Worm (Caenorhabditis elegans) whole organism, mixed stage, embryonic: ENCODE data around the gene EGAP9.4.

ENCODE experiments used
- ces-1 ChIP-seq: fragments of 150-350 bp; optimal IDR thresholded peaks from 2 replicates; lab custom pipeline; 2014; ENCODE audit warnings: missing biosample characterization, missing genetic modification reagents, missing genetic modification characterization
- lin-13 ChIP-seq: fragments of 150-350 bp; optimal IDR thresholded peaks from 2 replicates; lab custom pipeline; 2014; ENCODE audit warnings: missing biosample characterization, missing genetic modification characterization
- lin-32 ChIP-seq: fragments of 200-800 bp; sonication (Bioruptor generic); optimal IDR thresholded peaks from 2 replicates; lab custom pipeline; 2018; ENCODE audit warnings: mild to moderate bottlenecking, missing genetic modification characterization, missing compliant biosample characterization
- mep-1 ChIP-seq: fragments of 150-350 bp; optimal IDR thresholded peaks from 2 replicates; lab custom pipeline; 2017; ENCODE audit warnings: missing biosample characterization, missing genetic modification reagents, missing genetic modification characterization, inconsistent platforms
- nhr-12 ChIP-seq: fragments of 150-350 bp; optimal IDR thresholded peaks from 2 replicates; lab custom pipeline; 2014; ENCODE audit warnings: missing biosample characterization, missing genetic modification characterization
- nhr-237 ChIP-seq: fragments of 150-350 bp; optimal IDR thresholded peaks from 2 replicates; lab custom pipeline; 2014; ENCODE audit warnings: missing biosample characterization, missing genetic modification characterization
- nhr-28 ChIP-seq: fragments of 150-350 bp; optimal IDR thresholded peaks from 2 replicates; lab custom pipeline; 2014; ENCODE audit warnings: missing biosample characterization, missing genetic modification characterization
- pha-4 ChIP-seq: fragments of 150-350 bp; optimal IDR thresholded peaks from 2 replicates; lab custom pipeline; 2018; ENCODE audit warnings: missing biosample characterization, missing genetic modification reagents, missing genetic modification characterization
- snpc-4 ChIP-seq: fragments of 150-350 bp; optimal IDR thresholded peaks from 2 replicates; lab custom pipeline; 2014; ENCODE audit warnings: missing biosample characterization, missing genetic modification characterization
- unc-39 ChIP-seq: fragments of 150-350 bp; optimal IDR thresholded peaks from 2 replicates; lab custom pipeline; 2014; ENCODE audit warnings: missing biosample characterization, missing genetic modification characterization
- unc-62 ChIP-seq: fragments of 150-350 bp; optimal IDR thresholded peaks from 2 replicates; lab custom pipeline; 2014; ENCODE audit warnings: missing biosample characterization, missing genetic modification reagents, missing genetic modification characterization
- zip-8 ChIP-seq: fragments of 150-350 bp; optimal IDR thresholded peaks from 2 replicates; lab custom pipeline; 2014; ENCODE audit warnings: missing biosample characterization, missing genetic modification characterization
- ztf-11 ChIP-seq: fragments of 150-350 bp; optimal IDR thresholded peaks from 2 replicates; lab custom pipeline; 2014; ENCODE audit warnings: missing biosample characterization, missing genetic modification characterization

- TF ChIP-seq snpc-4, result no peak
- no peak for TF ChIP-seq zip-8 (tag; lab: Kevin White, UChicago)
- no peak for TF ChIP-seq unc-62 (GFP tag; lab: Kevin White, UChicago)
- TF ChIP-seq nhr-237 (tag; lab: Kevin White, UChicago), result no peak
- TF ChIP-seq mep-1, result no peak
- no peak for TF ChIP-seq nhr-12
- TF ChIP-seq unc-39 (tag; lab: Kevin White, UChicago), result no peak
- no peak for TF ChIP-seq ces-1 (GFP tag; lab: Kevin White, UChicago)
- TF ChIP-seq lin-13 (tag; lab: Kevin White, UChicago), result no peak
- no peak for TF ChIP-seq pha-4 (tag; lab: Kevin White, UChicago)
- no peak for TF ChIP-seq nhr-28 (tag; lab: Kevin White, UChicago)
- TF ChIP-seq ztf-11 (tag; lab: Kevin White, UChicago), result no peak
- no peak for TF ChIP-seq lin-32 (GFP tag; lab: Kevin White, UChicago)
Measured at ce11 chrV:6551707-6552390, 24.8 kb upstream of the EGAP9.4 start, which contains the start of gene twk-10.
